Fruit fly (Drosophila melanogaster) whole organism, prepupa: ENCODE data around the gene Tcs6.

Experiments used
- Blimp-1 ChIP-seq: fragments of 200-800 bp; sonication (Bioruptor generic); optimal IDR thresholded peaks from 3 replicates; lab custom pipeline; 2017; ENCODE audit warnings: missing biosample characterization, missing genetic modification characterization, mild to moderate bottlenecking, moderate library complexity, missing genetic modification reagents
- CG10631 ChIP-seq: fragments of 200-800 bp; sonication (Bioruptor generic); optimal IDR thresholded peaks from 2 replicates; lab custom pipeline; 2016; ENCODE audit warnings: missing biosample characterization, missing genetic modification characterization
- CG10669 ChIP-seq: fragments of 200-800 bp; sonication (Bioruptor generic); optimal IDR thresholded peaks from 3 replicates; lab custom pipeline; 2018; ENCODE audit warnings: missing biosample characterization, mild to moderate bottlenecking, missing genetic modification characterization, moderate library complexity
- CG11294 ChIP-seq: fragments of 200-800 bp; sonication (Bioruptor generic); IDR thresholded peaks from 2 replicates; pipeline ENCODE4 v1.3.6; 2022; ENCODE audit warnings: missing biosample characterization, missing genetic modification characterization
- CG11762 ChIP-seq: fragments of 200-800 bp; sonication (Bioruptor generic); optimal IDR thresholded peaks from 3 replicates; lab custom pipeline; 2016; ENCODE audit warnings: missing biosample characterization, missing genetic modification characterization; ENCODE audit not compliant: insufficient read depth
- CG11902 ChIP-seq: fragments of 200-800 bp; sonication (Bioruptor generic); optimal IDR thresholded peaks from 3 replicates; lab custom pipeline; 2016; ENCODE audit warnings: missing biosample characterization, missing genetic modification characterization
- CG15336 ChIP-seq: fragments of 200-800 bp; sonication (Bioruptor generic); IDR thresholded peaks from 2 replicates; pipeline ENCODE4 v1.3.6; 2022; ENCODE audit warnings: missing biosample characterization, missing genetic modification characterization
- CG1621 ChIP-seq: fragments of 200-800 bp; sonication (Bioruptor generic); optimal IDR thresholded peaks from 3 replicates; lab custom pipeline; 2018; ENCODE audit warnings: missing biosample characterization, mild to moderate bottlenecking, missing genetic modification characterization
- CG3032 ChIP-seq: fragments of 200-800 bp; optimal IDR thresholded peaks from 2 replicates; lab custom pipeline; 2019; ENCODE audit warnings: missing biosample characterization, mild to moderate bottlenecking, missing genetic modification characterization, moderate library complexity
- CG31627 ChIP-seq: fragments of 200-800 bp; sonication (Bioruptor generic); optimal IDR thresholded peaks from 3 replicates; lab custom pipeline; 2016; ENCODE audit warnings: missing biosample characterization, missing genetic modification characterization
- CG34406 ChIP-seq: fragments of 200-800 bp; sonication (Bioruptor generic); optimal IDR thresholded peaks from 3 replicates; lab custom pipeline; 2016; ENCODE audit warnings: missing biosample characterization, missing genetic modification characterization
- CG4318 ChIP-seq: fragments of 200-800 bp; sonication (Bioruptor generic); optimal IDR thresholded peaks from 3 replicates; lab custom pipeline; 2017; ENCODE audit warnings: missing biosample characterization, mild to moderate bottlenecking, missing genetic modification characterization
- CG6163 ChIP-seq: fragments of 200-800 bp; sonication (Bioruptor generic); IDR thresholded peaks from 3 replicates; pipeline ENCODE4 v1.3.6; 2022; ENCODE audit warnings: missing biosample characterization, missing genetic modification characterization
- CG6276 ChIP-seq: fragments of 200-800 bp; sonication (Bioruptor generic); optimal IDR thresholded peaks from 2 replicates; lab custom pipeline; 2017; ENCODE audit warnings: missing biosample characterization, mild to moderate bottlenecking, missing genetic modification characterization
- CG6808 ChIP-seq: fragments of 200-800 bp; sonication (Bioruptor generic); optimal IDR thresholded peaks from 3 replicates; lab custom pipeline; 2017; ENCODE audit warnings: missing biosample characterization, missing genetic modification characterization, mild to moderate bottlenecking, moderate library complexity, missing genetic modification reagents
- CG7368 ChIP-seq: fragments of 200-800 bp; sonication (Bioruptor generic); optimal IDR thresholded peaks from 3 replicates; lab custom pipeline; 2016; ENCODE audit warnings: missing biosample characterization, missing genetic modification characterization
- CG8119 ChIP-seq: fragments of 200-800 bp; sonication (Bioruptor generic); IDR thresholded peaks from 3 replicates; pipeline ENCODE4 v1.3.6; 2022; ENCODE audit warnings: missing biosample characterization, missing genetic modification characterization
- CG8319 ChIP-seq: fragments of 200-800 bp; sonication (Bioruptor generic); optimal IDR thresholded peaks from 3 replicates; lab custom pipeline; 2016; ENCODE audit warnings: missing biosample characterization, missing genetic modification characterization
- CG8632 ChIP-seq: fragments of 200-800 bp; sonication (Bioruptor generic); optimal IDR thresholded peaks from 3 replicates; lab custom pipeline; 2016; ENCODE audit warnings: missing biosample characterization, missing genetic modification characterization
- CG9139 ChIP-seq: fragments of 200-800 bp; sonication (Bioruptor generic); optimal IDR thresholded peaks from 3 replicates; lab custom pipeline; 2017; ENCODE audit warnings: missing biosample characterization, mild to moderate bottlenecking, missing genetic modification characterization
- Eip75B ChIP-seq: fragments of 200-800 bp; sonication (Bioruptor generic); optimal IDR thresholded peaks from 3 replicates; lab custom pipeline; 2016; ENCODE audit warnings: missing biosample characterization, missing genetic modification characterization
- Eip78C ChIP-seq: fragments of 200-800 bp; sonication (Bioruptor generic); peaks from one replicate; lab custom pipeline; 2016; ENCODE audit warnings: missing biosample characterization, missing genetic modification characterization
- Ets96B ChIP-seq: fragments of 200-800 bp; optimal IDR thresholded peaks from 2 replicates; lab custom pipeline; 2019; ENCODE audit warnings: missing biosample characterization, mild to moderate bottlenecking, missing genetic modification characterization, moderate library complexity
- Gug ChIP-seq: fragments of 200-800 bp; sonication (Bioruptor generic); IDR thresholded peaks from 2 replicates; pipeline ENCODE4 v1.3.6; 2022; ENCODE audit warnings: missing biosample characterization, missing genetic modification characterization
- Hr38 ChIP-seq: sonication (Bioruptor generic); optimal IDR thresholded peaks from 2 replicates; lab custom pipeline; 2016; ENCODE audit warnings: missing biosample characterization, missing genetic modification characterization
- Hr39 ChIP-seq: fragments of 200-800 bp; sonication (Bioruptor generic); optimal IDR thresholded peaks from 2 replicates; lab custom pipeline; 2016; ENCODE audit warnings: missing biosample characterization, missing genetic modification characterization
- Hr4 ChIP-seq: fragments of 200-800 bp; sonication (Bioruptor generic); optimal IDR thresholded peaks from 3 replicates; lab custom pipeline; 2016; ENCODE audit warnings: missing biosample characterization, missing genetic modification characterization
- Lpt ChIP-seq: fragments of 200-800 bp; sonication (Bioruptor generic); optimal IDR thresholded peaks from 3 replicates; lab custom pipeline; 2016; ENCODE audit warnings: missing biosample characterization, missing genetic modification characterization
- Met ChIP-seq: fragments of 200-800 bp; sonication (Bioruptor generic); optimal IDR thresholded peaks from 3 replicates; lab custom pipeline; 2016; ENCODE audit warnings: missing biosample characterization, missing genetic modification characterization
- OdsH ChIP-seq: fragments of 200-800 bp; sonication (Bioruptor generic); optimal IDR thresholded peaks from 3 replicates; lab custom pipeline; 2016; ENCODE audit warnings: missing biosample characterization, missing genetic modification characterization
- Sox102F ChIP-seq: fragments of 200-800 bp; sonication (Bioruptor generic); optimal IDR thresholded peaks from 2 replicates; lab custom pipeline; 2016; ENCODE audit warnings: missing biosample characterization, mild to moderate bottlenecking, missing genetic modification characterization
- Sox14 ChIP-seq: fragments of 200-800 bp; sonication (Bioruptor generic); optimal IDR thresholded peaks from 3 replicates; lab custom pipeline; 2016; ENCODE audit warnings: missing biosample characterization, missing genetic modification characterization
- achi ChIP-seq: fragments of 200-800 bp; sonication (Bioruptor generic); optimal IDR thresholded peaks from 3 replicates; lab custom pipeline; 2016; ENCODE audit warnings: missing biosample characterization, missing genetic modification characterization
- acj6 ChIP-seq: fragments of 200-800 bp; sonication (Bioruptor generic); optimal IDR thresholded peaks from 3 replicates; lab custom pipeline; 2016; ENCODE audit warnings: missing biosample characterization, missing genetic modification characterization
- cyc ChIP-seq: fragments of 200-800 bp; sonication (Bioruptor generic); optimal IDR thresholded peaks from 3 replicates; lab custom pipeline; 2016; ENCODE audit warnings: missing biosample characterization, missing genetic modification characterization
- dac ChIP-seq: fragments of 200-800 bp; sonication (Bioruptor generic); optimal IDR thresholded peaks from 2 replicates; lab custom pipeline; 2017; ENCODE audit warnings: missing biosample characterization, mild to moderate bottlenecking, missing genetic modification characterization
- eg ChIP-seq: fragments of 200-800 bp; sonication (Bioruptor generic); IDR thresholded peaks from 3 replicates; pipeline ENCODE4 v1.3.6; 2022; ENCODE audit warnings: missing biosample characterization, missing genetic modification characterization
- esn ChIP-seq: fragments of 200-800 bp; sonication (Bioruptor generic); optimal IDR thresholded peaks from 2 replicates; lab custom pipeline; 2016; ENCODE audit warnings: missing biosample characterization, mild to moderate bottlenecking, missing genetic modification characterization, moderate library complexity
- fd85E ChIP-seq: fragments of 200-800 bp; sonication (Bioruptor generic); optimal IDR thresholded peaks from 3 replicates; lab custom pipeline; 2016; ENCODE audit warnings: missing biosample characterization, missing genetic modification characterization
- fkh ChIP-seq: fragments of 200-800 bp; sonication (Bioruptor generic); optimal IDR thresholded peaks from 3 replicates; lab custom pipeline; 2017; ENCODE audit warnings: missing biosample characterization, mild to moderate bottlenecking, missing genetic modification characterization, moderate library complexity
- net ChIP-seq: fragments of 200-800 bp; sonication (Bioruptor generic); optimal IDR thresholded peaks from 3 replicates; lab custom pipeline; 2016; ENCODE audit warnings: missing biosample characterization, missing genetic modification characterization
- pdm3 ChIP-seq: fragments of 200-800 bp; sonication (Bioruptor generic); optimal IDR thresholded peaks from 3 replicates; lab custom pipeline; 2016; ENCODE audit warnings: missing biosample characterization, missing genetic modification characterization
- salr ChIP-seq, 2 experiments: fragments of 200-800 bp; sonication (Bioruptor generic); optimal IDR thresholded peaks; 3 replicates each; lab custom pipeline; 2016 to 2018; ENCODE audit warnings: missing biosample characterization in 2 of 2, missing genetic modification characterization in 2 of 2, mild to moderate bottlenecking in 1 of 2
- ss ChIP-seq, 2 experiments: fragments of 200-800 bp; sonication (Bioruptor generic); optimal IDR thresholded peaks; 2 replicates in 1 of 2; 3 replicates in 1 of 2; lab custom pipeline; 2017 to 2018; ENCODE audit warnings: mild to moderate bottlenecking in 2 of 2, missing biosample characterization in 2 of 2, missing genetic modification characterization in 2 of 2, moderate library complexity in 1 of 2
- svp ChIP-seq: fragments of 200-800 bp; sonication (Bioruptor generic); peaks from one replicate; lab custom pipeline; 2016; ENCODE audit warnings: missing biosample characterization, missing genetic modification characterization
- vri ChIP-seq: fragments of 200-800 bp; sonication (Bioruptor generic); optimal IDR thresholded peaks from 3 replicates; lab custom pipeline; 2016; ENCODE audit warnings: missing biosample characterization, mild to moderate bottlenecking, missing genetic modification characterization

Gene Tcs6

dm6 chr3R:26020244-26021171 lies 37.5 kb downstream of the Tcs6 start (continued):
- TF ChIP-seq ss (GFP tag; optimal IDR thresholded peaks at IDR 0.05; lab: Kevin White, UChicago) (peak; percentile 9 to 61), CG8632 (peak; percentile 62), CG11294 (GFP tag; lab: Robert Waterston, UW) (peak; percentile 19; the same call in 1 of the 2 replicates), pdm3 (peak; percentile 65), Hr39 (GFP tag; lab: Kevin White, UChicago) (peak; percentile 36), Blimp-1 (GFP tag; lab: Kevin White, UChicago) (no peak), CG4318 (GFP tag; lab: Kevin White, UChicago) (peak; percentile 78), CG6808 (GFP tag; lab: Kevin White, UChicago) (peak; percentile 72), CG1621 (tag; lab: Kevin White, UChicago) (peak; percentile 60), Ets96B (tag; lab: Kevin White, UChicago) (peak; percentile 72), Hr38 (GFP tag; lab: Kevin White, UChicago) (no peak), CG10631 (GFP tag; lab: Kevin White, UChicago) (peak; percentile 76), OdsH (GFP tag; lab: Kevin White, UChicago) (peak; percentile 82), CG31627 (GFP tag; lab: Kevin White, UChicago) (peak; percentile 15), CG11902 (peak; percentile 47), esn (peak; percentile 64), CG10669 (GFP tag; lab: Kevin White, UChicago) (peak; percentile 73), fkh (no peak)

- TF ChIP-seq Hr39 (GFP tag; lab: Kevin White, UChicago) (no peak), acj6 (peak; percentile 45), CG9139 (no peak), CG6808 (GFP tag; lab: Kevin White, UChicago) (peak; percentile 23), dac (GFP tag; lab: Kevin White, UChicago) (peak; percentile 63), salr (GFP tag; optimal IDR thresholded peaks at IDR 0.05; lab: Kevin White, UChicago) (peak in 1 of 2 experiments; percentile 53), Sox14 (GFP tag; lab: Kevin White, UChicago) (peak; percentile 19), CG8119 (GFP tag; lab: Robert Waterston, UW) (peak; percentile 93), Blimp-1 (GFP tag; lab: Kevin White, UChicago) (no peak), fkh (no peak), svp (GFP tag; lab: Kevin White, UChicago) (no peak), CG8319 (GFP tag; lab: Kevin White, UChicago) (no peak), CG11294 (GFP tag; lab: Robert Waterston, UW) (peak; percentile 69), fd85E (GFP tag; lab: Kevin White, UChicago) (no peak), eg (GFP tag; lab: Robert Waterston, UW) (peak; percentile 86), Met (GFP tag; lab: Kevin White, UChicago) (no peak), CG6276 (GFP tag; lab: Kevin White, UChicago) (peak; percentile 85), Eip78C (GFP tag; lab: Kevin White, UChicago) (peak; percentile 68), CG10631 (GFP tag; lab: Kevin White, UChicago) (peak; percentile 70), CG10669 (GFP tag; lab: Kevin White, UChicago) (peak; percentile 0), Hr4 (GFP tag; lab: Kevin White, UChicago) (peak; percentile 75), Gug (GFP tag; lab: Robert Waterston, UW) (peak; percentile 76), vri (GFP tag; lab: Kevin White, UChicago) (no peak), CG15336 (GFP tag; lab: Robert Waterston, UW) (peak; percentile 95), CG4318 (GFP tag; lab: Kevin White, UChicago) (peak; percentile 81), CG34406 (GFP tag; lab: Kevin White, UChicago) (no peak), cyc (GFP tag; lab: Kevin White, UChicago) (no peak), Lpt (GFP tag; lab: Kevin White, UChicago) (peak; percentile 67), CG31627 (GFP tag; lab: Kevin White, UChicago) (no peak), CG6163 (GFP tag; lab: Robert Waterston, UW) (peak; percentile 81), CG3032 (peak; percentile 37), Eip75B (GFP tag; lab: Kevin White, UChicago) (no peak), CG1621 (tag; lab: Kevin White, UChicago) (no peak), Hr38 (GFP tag; lab: Kevin White, UChicago) (no peak), achi (GFP tag; lab: Kevin White, UChicago) (peak; percentile 69), Ets96B (tag; lab: Kevin White, UChicago) (peak; percentile 64), CG11762 (GFP tag; lab: Kevin White, UChicago) (peak; percentile 0), Sox102F (GFP tag; lab: Kevin White, UChicago) (no peak), CG8632 (peak; percentile 10), net (GFP tag; lab: Kevin White, UChicago) (peak; percentile 39), CG7368 (GFP tag; lab: Kevin White, UChicago) (no peak), OdsH (GFP tag; lab: Kevin White, UChicago) (peak; percentile 64)
These were observed 38.8 kb downstream of the Tcs6 start for dm6 chr3R:26019232-26019631.
